Worm (Caenorhabditis elegans) whole organism, L3 larva: ENCODE results near the gene let-19.

Experiments used
- ZK546.5 ChIP-seq: sonication (generic microtip); optimal IDR thresholded peaks from 2 replicates; lab custom pipeline; 2017; ENCODE audit warnings: missing biosample characterization, missing genetic modification characterization
- aly-2 ChIP-seq: fragments of 150-350 bp; optimal IDR thresholded peaks from 2 replicates; lab custom pipeline; 2014; ENCODE audit warnings: missing biosample characterization, missing genetic modification characterization
- ama-1 ChIP-seq: fragments of 150-350 bp; optimal IDR thresholded peaks from 2 replicates; lab custom pipeline; 2018
- ceh-28 ChIP-seq: fragments of 150-350 bp; optimal IDR thresholded peaks from 2 replicates; lab custom pipeline; 2014; ENCODE audit warnings: missing biosample characterization, missing genetic modification reagents, missing genetic modification characterization
- ceh-82 ChIP-seq: fragments of 150-350 bp; optimal IDR thresholded peaks from 2 replicates; lab custom pipeline; 2014; ENCODE audit warnings: missing biosample characterization, missing genetic modification characterization
- daf-12 ChIP-seq: fragments of 150-350 bp; optimal IDR thresholded peaks from 2 replicates; lab custom pipeline; 2014; ENCODE audit warnings: missing biosample characterization, missing genetic modification reagents, missing genetic modification characterization
- egl-27 ChIP-seq: sonication (generic microtip); optimal IDR thresholded peaks from 4 replicates; lab custom pipeline; 2017; ENCODE audit warnings: missing biosample characterization, missing genetic modification reagents, missing genetic modification characterization
- elt-1 ChIP-seq: fragments of 150-350 bp; optimal IDR thresholded peaks from 2 replicates; lab custom pipeline; 2014; ENCODE audit warnings: missing biosample characterization, missing genetic modification characterization
- elt-3 ChIP-seq, 3 experiments: fragments of 150-350 bp in 1 of 3; sonication (generic microtip) in 2 of 3; optimal IDR thresholded peaks; 2 replicates in 2 of 3; 4 replicates in 1 of 3; lab custom pipeline; 2014 to 2017; ENCODE audit warnings: missing biosample characterization in 3 of 3, missing genetic modification characterization in 3 of 3
- eor-1 ChIP-seq, 2 experiments: fragments of 150-350 bp; optimal IDR thresholded peaks; 2 replicates each; lab custom pipeline; 2014 to 2018; ENCODE audit warnings: missing biosample characterization in 2 of 2, missing genetic modification characterization in 2 of 2
- fkh-10 ChIP-seq: sonication (generic microtip); optimal IDR thresholded peaks from 2 replicates; lab custom pipeline; 2017; ENCODE audit warnings: missing biosample characterization, missing genetic modification reagents, missing genetic modification characterization
- fkh-2 ChIP-seq: fragments of 150-350 bp; optimal IDR thresholded peaks from 2 replicates; lab custom pipeline; 2014; ENCODE audit warnings: missing biosample characterization, missing genetic modification reagents, missing genetic modification characterization
- fos-1 ChIP-seq: fragments of 150-350 bp; optimal IDR thresholded peaks from 2 replicates; lab custom pipeline; 2014; ENCODE audit warnings: missing biosample characterization, missing genetic modification characterization
- jun-1 ChIP-seq: fragments of 150-350 bp; optimal IDR thresholded peaks from 2 replicates; lab custom pipeline; 2014; ENCODE audit warnings: missing biosample characterization, missing genetic modification reagents, missing genetic modification characterization
- lin-15B ChIP-seq: fragments of 150-350 bp; optimal IDR thresholded peaks from 2 replicates; lab custom pipeline; 2014; ENCODE audit warnings: missing biosample characterization, missing genetic modification characterization
- lin-39 ChIP-seq: fragments of 150-350 bp; optimal IDR thresholded peaks from 2 replicates; lab custom pipeline; 2018; ENCODE audit warnings: missing biosample characterization, missing genetic modification reagents, missing genetic modification characterization
- lsy-12 ChIP-seq: sonication (generic microtip); optimal IDR thresholded peaks from 2 replicates; lab custom pipeline; 2016; ENCODE audit warnings: mild to moderate bottlenecking, missing genetic modification characterization, missing compliant biosample characterization
- mdl-1 ChIP-seq: fragments of 150-350 bp; optimal IDR thresholded peaks from 2 replicates; lab custom pipeline; 2014; ENCODE audit warnings: missing biosample characterization, missing genetic modification characterization
- mml-1 ChIP-seq: fragments of 150-350 bp; sonication (generic microtip); optimal IDR thresholded peaks from 3 replicates; lab custom pipeline; 2014; ENCODE audit warnings: missing biosample characterization, missing genetic modification characterization
- nfya-1 ChIP-seq: sonication (generic microtip); optimal IDR thresholded peaks from 2 replicates; lab custom pipeline; 2017; ENCODE audit warnings: missing genetic modification characterization, mild to moderate bottlenecking, missing compliant biosample characterization, antibody characterized with exemption, moderate library complexity; ENCODE audit not compliant: insufficient read depth
- nhr-11 ChIP-seq: fragments of 150-350 bp; optimal IDR thresholded peaks from 2 replicates; lab custom pipeline; 2014; ENCODE audit warnings: missing biosample characterization, missing genetic modification characterization
- nhr-12 ChIP-seq: fragments of 150-350 bp; optimal IDR thresholded peaks from 2 replicates; lab custom pipeline; 2014; ENCODE audit warnings: missing biosample characterization, missing genetic modification characterization
- nhr-23 ChIP-seq: fragments of 150-350 bp; optimal IDR thresholded peaks from 2 replicates; lab custom pipeline; 2014; ENCODE audit warnings: missing biosample characterization, missing genetic modification reagents, missing genetic modification characterization
- nhr-237 ChIP-seq: fragments of 150-350 bp; optimal IDR thresholded peaks from 2 replicates; lab custom pipeline; 2014; ENCODE audit warnings: missing biosample characterization, missing genetic modification characterization
- nhr-25 ChIP-seq: sonication (generic microtip); optimal IDR thresholded peaks from 2 replicates; lab custom pipeline; 2017; ENCODE audit warnings: missing biosample characterization, missing genetic modification characterization
- nhr-28 ChIP-seq: fragments of 150-350 bp; optimal IDR thresholded peaks from 2 replicates; lab custom pipeline; 2014; ENCODE audit warnings: missing biosample characterization, missing genetic modification characterization
- nhr-43 ChIP-seq: sonication (generic microtip); optimal IDR thresholded peaks from 2 replicates; lab custom pipeline; 2016; ENCODE audit warnings: mild to moderate bottlenecking, missing genetic modification characterization, missing compliant biosample characterization; ENCODE audit not compliant: poor library complexity, severe bottlenecking
- nhr-76 ChIP-seq: fragments of 150-350 bp; sonication (generic microtip); optimal IDR thresholded peaks from 5 replicates; lab custom pipeline; 2014; ENCODE audit warnings: missing biosample characterization, missing genetic modification characterization
- nhr-77 ChIP-seq: fragments of 150-350 bp; optimal IDR thresholded peaks from 2 replicates; lab custom pipeline; 2014; ENCODE audit warnings: missing biosample characterization, missing genetic modification characterization
- pha-4 ChIP-seq: fragments of 150-350 bp; optimal IDR thresholded peaks from 2 replicates; lab custom pipeline; 2014; ENCODE audit warnings: missing biosample characterization, missing genetic modification reagents, missing genetic modification characterization
- pqm-1 ChIP-seq: fragments of 150-350 bp; optimal IDR thresholded peaks from 2 replicates; lab custom pipeline; 2017; ENCODE audit warnings: missing biosample characterization, missing genetic modification characterization, inconsistent platforms
- sea-2 ChIP-seq: fragments of 150-350 bp; sonication (generic microtip); optimal IDR thresholded peaks from 4 replicates; lab custom pipeline; 2014; ENCODE audit warnings: missing biosample characterization, missing genetic modification reagents, missing genetic modification characterization
- skn-1 ChIP-seq: fragments of 150-350 bp; optimal IDR thresholded peaks from 2 replicates; lab custom pipeline; 2014; ENCODE audit warnings: missing biosample characterization, missing genetic modification characterization
- tbx-2 ChIP-seq: sonication (generic microtip); optimal IDR thresholded peaks from 2 replicates; lab custom pipeline; 2016; ENCODE audit warnings: mild to moderate bottlenecking, missing genetic modification characterization, missing compliant biosample characterization
- zag-1 ChIP-seq: fragments of 150-350 bp; optimal IDR thresholded peaks from 2 replicates; lab custom pipeline; 2014; ENCODE audit warnings: missing biosample characterization, missing genetic modification characterization
- ztf-11 ChIP-seq: fragments of 150-350 bp; optimal IDR thresholded peaks from 2 replicates; lab custom pipeline; 2014; ENCODE audit warnings: missing biosample characterization, missing genetic modification characterization

Gene let-19

DNA sequence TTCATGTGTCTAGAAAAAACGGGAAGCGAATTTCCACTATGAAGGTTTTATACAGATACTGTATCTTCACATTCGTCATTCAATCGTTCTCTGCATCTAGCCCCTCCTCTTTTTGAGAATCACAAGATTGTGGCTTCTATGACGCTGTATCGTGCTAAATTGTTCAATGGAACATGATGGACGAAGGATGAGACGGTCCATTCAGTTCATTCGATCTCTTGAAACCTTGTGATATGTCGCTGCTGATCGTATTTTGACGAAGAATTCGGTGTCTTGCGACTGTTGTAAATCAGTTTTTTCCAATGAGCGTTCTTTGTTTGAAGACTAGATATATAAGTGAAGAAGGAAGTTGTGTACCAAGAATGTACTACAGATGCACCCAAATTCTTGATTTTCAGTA lies 42.9 kb downstream of the let-19 start:
- no peak for TF ChIP-seq aly-2
- TF ChIP-seq ceh-28: peak; percentile 27
- TF ChIP-seq lin-39 (tag; lab: Kevin White, UChicago): peak; percentile 22
- no peak for TF ChIP-seq daf-12 (tag; lab: Kevin White, UChicago)
- TF ChIP-seq zag-1 (tag; lab: Kevin White, UChicago): no peak
- TF ChIP-seq nhr-43 (tag; lab: Kevin White, UChicago): peak; percentile 98
- no peak for TF ChIP-seq nhr-28 (tag; lab: Kevin White, UChicago)
- TF ChIP-seq eor-1 (tag; optimal IDR thresholded peaks at IDR 0.05; lab: Kevin White, UChicago): no peak
- TF ChIP-seq nhr-23 (tag; lab: Kevin White, UChicago): peak; percentile 86
- TF ChIP-seq fkh-2 (tag; lab: Kevin White, UChicago): no peak
- peak; percentile 55 for TF ChIP-seq elt-1
- peak; percentile 21 for TF ChIP-seq nfya-1 (tag; lab: Kevin White, UChicago)
- peak in 2 of 3 experiments; percentile 60 to 88 for TF ChIP-seq elt-3 (tag; optimal IDR thresholded peaks at IDR 0.05; lab: Kevin White, UChicago)
- TF ChIP-seq mdl-1 (tag; lab: Kevin White, UChicago): no peak
- TF ChIP-seq jun-1 (tag; lab: Kevin White, UChicago): peak; percentile 61
- peak; percentile 73 for TF ChIP-seq nhr-25
- TF ChIP-seq mml-1 (tag; lab: Kevin White, UChicago): no peak
- TF ChIP-seq ama-1 (lab: Kevin White, UChicago): no peak
- TF ChIP-seq nhr-76 (tag; lab: Kevin White, UChicago): peak; percentile 30
- no peak for TF ChIP-seq pha-4 (tag; lab: Kevin White, UChicago)
- TF ChIP-seq skn-1 (tag; lab: Kevin White, UChicago): no peak
- TF ChIP-seq nhr-11: peak; percentile 30

DNA sequence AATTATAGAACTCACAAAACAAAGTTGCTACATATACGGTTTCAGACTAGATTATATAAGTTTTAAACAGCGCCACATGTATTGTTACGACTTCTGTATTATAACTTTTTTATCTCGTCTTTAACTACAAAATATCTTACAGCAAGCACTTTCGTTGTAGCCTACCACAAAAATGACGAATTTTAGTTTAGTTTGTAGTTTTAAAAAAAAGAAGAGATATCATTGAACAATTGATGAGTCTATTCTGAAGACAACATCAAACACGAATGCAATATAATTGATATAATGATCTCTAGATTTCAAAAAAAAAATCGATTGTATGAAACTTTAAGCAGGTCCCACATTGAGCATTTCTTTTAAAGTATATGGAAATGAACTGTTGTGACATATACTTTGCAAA lies 43.5 kb downstream of the let-19 start:
- TF ChIP-seq fkh-10 (GFP tag; lab: Kevin White, UChicago) (no peak), zag-1 (tag; lab: Kevin White, UChicago) (no peak), nhr-77 (tag; lab: Kevin White, UChicago) (no peak), lsy-12 (tag; lab: Kevin White, UChicago) (no peak), lin-39 (tag; lab: Kevin White, UChicago) (no peak), elt-3 (tag; optimal IDR thresholded peaks at IDR 0.05; lab: Kevin White, UChicago) (peak in 1 of 3 experiments; percentile 20), skn-1 (tag; lab: Kevin White, UChicago) (no peak), nhr-43 (tag; lab: Kevin White, UChicago) (peak; percentile 25)

DNA sequence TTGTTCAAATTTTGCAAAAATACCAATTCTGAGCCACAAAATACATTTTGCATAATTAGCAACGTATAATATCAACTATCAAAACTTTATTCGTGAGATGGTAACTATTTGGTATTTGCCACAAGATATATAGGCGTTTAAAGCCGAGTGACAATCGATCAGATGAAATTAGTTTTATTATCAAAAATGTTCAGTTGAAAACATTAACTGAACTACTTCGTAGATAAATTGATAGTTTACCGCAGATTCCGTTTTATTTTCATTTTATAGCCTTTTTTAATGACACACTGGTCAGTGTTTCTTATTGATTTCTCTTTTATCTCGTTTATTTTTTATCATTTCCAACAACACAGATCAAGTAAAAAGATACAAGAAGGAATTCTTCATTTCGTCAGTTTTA lies 46.5 kb downstream of the let-19 start:
- TF ChIP-seq fkh-2 (tag; lab: Kevin White, UChicago): no peak
- no peak for TF ChIP-seq pqm-1
- no peak for TF ChIP-seq fos-1 (tag; lab: Kevin White, UChicago)
- TF ChIP-seq nhr-25: peak; percentile 49
- TF ChIP-seq elt-3 (tag; optimal IDR thresholded peaks at IDR 0.05; lab: Kevin White, UChicago): no peak
- TF ChIP-seq nhr-43 (tag; lab: Kevin White, UChicago): peak; percentile 33
- TF ChIP-seq nhr-23 (tag; lab: Kevin White, UChicago): peak; percentile 43

DNA sequence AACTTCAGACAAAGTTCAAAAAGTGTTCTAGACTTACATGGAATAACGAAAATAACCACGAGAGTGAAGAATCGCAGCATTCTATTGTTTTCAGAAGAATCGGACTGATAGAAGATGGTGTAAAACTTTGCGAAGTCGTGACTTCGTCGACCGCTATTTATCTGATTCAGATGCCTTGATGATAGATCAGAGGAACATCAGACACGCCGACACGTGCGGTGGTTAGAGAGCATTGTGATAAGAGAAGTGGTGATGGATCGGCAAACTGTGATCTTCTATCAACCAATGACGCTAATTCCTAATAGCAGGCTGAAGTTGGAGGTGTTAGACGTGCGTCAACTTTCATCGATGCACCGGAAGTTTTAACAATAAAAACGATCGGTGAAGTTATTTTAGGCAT lies 47.5 kb downstream of the let-19 start:
- TF ChIP-seq ceh-82 (no peak), nhr-28 (tag; lab: Kevin White, UChicago) (no peak), mdl-1 (tag; lab: Kevin White, UChicago) (peak; percentile 27), nhr-23 (tag; lab: Kevin White, UChicago) (peak; percentile 70), lin-39 (tag; lab: Kevin White, UChicago) (no peak), ZK546.5 (no peak), jun-1 (tag; lab: Kevin White, UChicago) (no peak), tbx-2 (tag; lab: Kevin White, UChicago) (peak; percentile 8), pha-4 (tag; lab: Kevin White, UChicago) (no peak), nhr-12 (tag; lab: Kevin White, UChicago) (no peak), mml-1 (tag; lab: Kevin White, UChicago) (no peak), nhr-77 (tag; lab: Kevin White, UChicago) (no peak), eor-1 (tag; optimal IDR thresholded peaks at IDR 0.05; lab: Kevin White, UChicago) (no peak), nhr-237 (no peak), fkh-10 (GFP tag; lab: Kevin White, UChicago) (no peak), lin-15B (no peak), pqm-1 (no peak), aly-2 (no peak), sea-2 (no peak), nhr-25 (peak; percentile 87), skn-1 (tag; lab: Kevin White, UChicago) (no peak), nhr-43 (tag; lab: Kevin White, UChicago) (peak; percentile 98), ztf-11 (tag; lab: Kevin White, UChicago) (no peak), elt-3 (tag; optimal IDR thresholded peaks at IDR 0.05; lab: Kevin White, UChicago) (peak in 2 of 3 experiments; percentile 39 to 62), ama-1 (lab: Kevin White, UChicago) (peak; percentile 68), egl-27 (tag; lab: Kevin White, UChicago) (peak; percentile 35)
- TF ChIP-seq, all 47 proteins: peak for 8
